Worm (Caenorhabditis elegans) whole organism, L4 larva: ENCODE data around the gene ZC477.3.

Experiments
- F26F4.8 ChIP-seq: fragments of 200-800 bp; sonication (Bioruptor generic); conservative IDR thresholded peaks from 2 replicates; pipeline ENCODE4 v1.3.6; 2022; ENCODE audit warnings: missing genetic modification characterization, missing compliant biosample characterization
- F44E2.7 ChIP-seq: fragments of 200-800 bp; sonication (Bioruptor generic); IDR thresholded peaks from 2 replicates; pipeline ENCODE4 v2.1.2; 2022; ENCODE audit warnings: missing genetic modification characterization, missing compliant biosample characterization
- T20F7.1 ChIP-seq: fragments of 200-800 bp; sonication (Bioruptor generic); optimal IDR thresholded peaks from 2 replicates; lab custom pipeline; 2018; ENCODE audit warnings: mild to moderate bottlenecking, missing genetic modification characterization, missing compliant biosample characterization
- Y75B8A.6 ChIP-seq: fragments of 200-800 bp; sonication (Bioruptor generic); IDR thresholded peaks from 2 replicates; pipeline ENCODE4 v1.3.6; 2022; ENCODE audit warnings: missing genetic modification reagents, missing genetic modification characterization, missing compliant biosample characterization
- aha-1 ChIP-seq: fragments of 150-350 bp; peaks from one replicate; lab custom pipeline; 2014; ENCODE audit warnings: missing biosample characterization, missing genetic modification characterization
- arid-1 ChIP-seq: fragments of 200-800 bp; sonication (Bioruptor generic); conservative IDR thresholded peaks from 2 replicates; pipeline ENCODE4 v1.3.6; 2022; ENCODE audit warnings: missing genetic modification reagents, missing genetic modification characterization, missing compliant biosample characterization
- lin-13 ChIP-seq: fragments of 150-350 bp; optimal IDR thresholded peaks from 2 replicates; lab custom pipeline; 2014; ENCODE audit warnings: missing biosample characterization, missing genetic modification reagents, missing genetic modification characterization
- lin-15B ChIP-seq: fragments of 150-350 bp; sonication (generic microtip); optimal IDR thresholded peaks from 3 replicates; lab custom pipeline; 2014; ENCODE audit warnings: missing biosample characterization, missing genetic modification characterization
- madf-9 ChIP-seq: fragments of 200-800 bp; sonication (Bioruptor generic); conservative IDR thresholded peaks from 2 replicates; pipeline ENCODE4 v1.3.6; 2022; ENCODE audit warnings: missing genetic modification reagents, missing genetic modification characterization, missing compliant biosample characterization
- tag-97 ChIP-seq: fragments of 200-800 bp; sonication (Bioruptor generic); IDR thresholded peaks from 2 replicates; pipeline ENCODE4 v1.3.6; 2022; ENCODE audit warnings: missing genetic modification characterization, missing compliant biosample characterization
- unc-39 ChIP-seq: sonication (generic microtip); optimal IDR thresholded peaks from 2 replicates; lab custom pipeline; 2017; ENCODE audit warnings: missing biosample characterization, missing genetic modification characterization
- unc-62 ChIP-seq, 3 experiments: fragments of 150-350 bp in 1 of 3; sonication (generic microtip); optimal IDR thresholded peaks in 2 of 3; peaks in 1 of 3; 1 replicate in 1 of 3; 2 replicates in 2 of 3; lab custom pipeline; 2014 to 2017; ENCODE audit warnings: missing biosample characterization in 3 of 3, missing genetic modification characterization in 3 of 3, missing genetic modification reagents in 3 of 3, missing genotype in 1 of 3

Gene ZC477.3

ce11 chrIV:7153362-7153761, 50.1 kb downstream of the ZC477.3 start, which contains the start of gene C34D4.3:
Gene C34D4.3, plus strand, starts transcription at chrIV:7153662.
- TF ChIP-seq madf-9 (GFP tag; lab: Robert Waterston, UW) (no peak), aha-1 (peak; percentile 10), arid-1 (GFP tag; lab: Robert Waterston, UW) (no peak), lin-15B (tag; lab: Kevin White, UChicago) (no peak)

DNA sequence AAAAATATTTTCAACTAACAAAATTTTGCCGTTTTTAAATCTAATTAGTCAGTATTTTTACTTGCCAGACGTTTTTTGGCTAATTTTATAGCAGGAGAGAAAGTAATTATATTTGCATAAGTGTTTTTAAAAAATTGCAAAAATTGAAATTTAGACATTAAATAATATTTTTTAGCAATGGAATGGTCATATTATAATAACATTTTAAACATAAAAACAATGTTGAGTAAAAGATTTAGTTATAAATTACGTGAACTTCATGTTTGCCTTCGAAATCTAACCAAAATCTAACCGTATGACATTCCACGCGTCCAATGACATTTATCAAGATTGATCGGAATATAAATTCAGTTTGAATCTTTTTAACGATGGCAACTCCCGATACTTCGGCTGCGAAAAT, 51.1 kb downstream of the ZC477.3 start, which contains the start of gene C34D4.2:
TSS of gene C34D4.2 (plus strand) at position 301 of the 400 bp plus-strand sequence.
- no peak for TF ChIP-seq T20F7.1 (GFP tag; lab: Kevin White, UChicago)
- no peak for TF ChIP-seq unc-62 (GFP tag; optimal IDR thresholded peaks at IDR 0.05 in 1 of 2; lab: Kevin White, UChicago)
- TF ChIP-seq unc-62 (tag; optimal IDR thresholded peaks at IDR 0.05; lab: Kevin White, UChicago), result no peak
- TF ChIP-seq unc-39 (tag; lab: Kevin White, UChicago), result no peak
- TF ChIP-seq lin-13 (GFP tag; lab: Kevin White, UChicago), result no peak
- no peak for TF ChIP-seq Y75B8A.6 (GFP tag; lab: Robert Waterston, UW)
- no peak for TF ChIP-seq F44E2.7
- TF ChIP-seq tag-97 (GFP tag; lab: Robert Waterston, UW), result no peak
- no peak for TF ChIP-seq F26F4.8 (GFP tag; lab: Robert Waterston, UW)
